Fruit fly (Drosophila melanogaster) whole organism, pupa: Measurements from ENCODE around the gene CG9150.
A peak's percentile ranks its signal among the peaks of the same experiment; 100 is the strongest.

Experiments
- CG10348 ChIP-seq: fragments of 200-800 bp; sonication (Bioruptor generic); IDR thresholded peaks from 2 replicates; pipeline ENCODE4 v1.3.6; 2022; ENCODE audit warnings: missing biosample characterization, missing genetic modification characterization
- CG13204 ChIP-seq: fragments of 200-800 bp; sonication (Bioruptor generic); optimal IDR thresholded peaks from 2 replicates; lab custom pipeline; 2018; ENCODE audit warnings: missing biosample characterization, mild to moderate bottlenecking, missing genetic modification characterization, moderate library complexity
- CG8159 ChIP-seq: fragments of 200-800 bp; sonication (Bioruptor generic); optimal IDR thresholded peaks from 3 replicates; lab custom pipeline; 2018; ENCODE audit warnings: missing biosample characterization, mild to moderate bottlenecking, missing genetic modification characterization, moderate library complexity
- Snoo ChIP-seq: fragments of 200-800 bp; sonication (Bioruptor generic); optimal IDR thresholded peaks from 3 replicates; lab custom pipeline; 2017; ENCODE audit warnings: missing biosample characterization, mild to moderate bottlenecking, missing genetic modification characterization, inconsistent platforms
- gl ChIP-seq: fragments of 200-800 bp; sonication (Bioruptor generic); optimal IDR thresholded peaks from 2 replicates; lab custom pipeline; 2018; ENCODE audit warnings: missing biosample characterization, mild to moderate bottlenecking, missing genetic modification characterization

dm6 chr2L:6081134-6081832 is 12.9 kb upstream of the CG9150 start:
- TF ChIP-seq CG13204 (GFP tag; lab: Kevin White, UChicago): no peak
- no peak for TF ChIP-seq gl (tag; lab: Kevin White, UChicago)
- no peak for TF ChIP-seq CG10348 (GFP tag; lab: Robert Waterston, UW)
- no peak for TF ChIP-seq CG8159
- peak; percentile 30 for TF ChIP-seq Snoo (tag; lab: Kevin White, UChicago)
